Worm (Caenorhabditis elegans): ENCODE results near the gene C16A3.6.

The C16A3.6 gene

DNA sequence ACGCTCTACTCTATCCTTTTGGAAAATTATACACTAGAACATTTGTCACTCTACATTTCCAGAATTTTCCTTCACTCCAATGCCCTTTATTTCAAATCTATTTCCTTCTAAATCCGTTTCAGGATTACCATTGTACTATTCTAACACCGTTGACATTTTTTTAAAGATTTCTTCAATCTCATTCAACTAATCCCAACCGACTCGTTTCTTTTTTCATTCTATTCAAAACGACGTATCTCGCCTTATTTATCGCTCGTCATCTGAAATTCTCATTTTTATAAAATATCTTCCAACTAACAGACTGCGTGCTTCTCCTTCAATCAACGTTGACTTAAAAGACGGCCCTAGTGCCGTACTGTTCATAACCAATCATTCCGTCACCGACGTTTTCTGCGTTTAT lies 25.9 kb upstream of the C16A3.6 start, which contains the start of gene akap-1 (continued):
- TF ChIP-seq K09A11.1 (tag; optimal IDR thresholded peaks at IDR 0.05; ENCODE audit: insufficient read depth) (no peak), ceh-48 (tag; optimal IDR thresholded peaks at IDR 0.05) (no peak)

DNA sequence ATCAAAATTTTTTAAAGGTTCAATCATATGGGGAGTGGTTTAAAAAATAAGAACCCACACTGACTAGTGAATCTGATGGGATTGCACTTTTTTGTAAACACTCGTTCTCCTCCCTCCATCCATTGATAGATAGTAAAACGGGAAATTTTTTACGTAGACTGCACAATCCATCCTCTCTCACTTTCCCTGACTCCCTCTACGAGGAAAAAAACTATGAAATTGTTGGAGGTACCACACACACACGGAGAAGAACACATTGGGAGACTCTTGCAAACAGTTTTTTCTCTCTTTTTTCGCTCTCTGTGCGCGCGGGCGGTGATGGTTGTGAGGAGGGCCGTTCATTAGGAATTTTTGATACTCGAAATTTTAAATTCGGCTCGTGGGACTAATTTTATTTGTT lies 23.7 kb upstream of the C16A3.6 start:
- no peak for TF ChIP-seq elt-2 (tag; optimal IDR thresholded peaks at IDR 0.05)
- TF ChIP-seq fax-1 (tag; optimal IDR thresholded peaks at IDR 0.05), result no peak
- no peak for TF ChIP-seq ahr-1 (tag; optimal IDR thresholded peaks at IDR 0.05)
- TF ChIP-seq sox-2 (GFP tag; IDR thresholded peaks at IDR 0.05), result no peak
- TF ChIP-seq lim-6 (tag; optimal IDR thresholded peaks at IDR 0.05), result no peak
- TF ChIP-seq pqm-1 (tag; optimal IDR thresholded peaks at IDR 0.05), result no peak

DNA sequence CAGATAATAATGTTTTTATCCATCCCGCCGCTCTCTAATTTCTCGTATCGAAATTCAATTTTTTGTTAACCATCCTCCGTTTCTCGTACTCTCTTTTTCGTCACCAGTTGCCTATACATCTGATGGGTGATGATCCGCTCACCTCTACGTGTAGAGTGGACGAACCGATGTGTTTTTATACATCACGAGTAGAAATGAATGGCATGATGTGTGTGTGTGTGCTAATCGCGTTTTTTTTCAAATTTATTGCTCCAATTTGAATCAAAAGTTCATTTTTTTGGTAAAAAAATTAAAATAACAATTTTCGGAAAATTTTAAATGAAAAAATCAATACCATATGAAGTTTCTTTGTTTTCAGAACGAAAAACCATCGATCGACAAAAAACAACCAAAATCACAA lies 23.0 kb upstream of the C16A3.6 start:
- TF ChIP-seq F13H6.1 (tag; optimal IDR thresholded peaks at IDR 0.05) (no peak), fkh-6 (tag; optimal IDR thresholded peaks at IDR 0.05) (no peak), mec-3 (tag; optimal IDR thresholded peaks at IDR 0.05; ENCODE audit: borderline replicate concordance) (no peak), ceh-18 (tag; optimal IDR thresholded peaks at IDR 0.05) (no peak), K09A11.1 (tag; optimal IDR thresholded peaks at IDR 0.05; ENCODE audit: insufficient read depth) (no peak)

DNA sequence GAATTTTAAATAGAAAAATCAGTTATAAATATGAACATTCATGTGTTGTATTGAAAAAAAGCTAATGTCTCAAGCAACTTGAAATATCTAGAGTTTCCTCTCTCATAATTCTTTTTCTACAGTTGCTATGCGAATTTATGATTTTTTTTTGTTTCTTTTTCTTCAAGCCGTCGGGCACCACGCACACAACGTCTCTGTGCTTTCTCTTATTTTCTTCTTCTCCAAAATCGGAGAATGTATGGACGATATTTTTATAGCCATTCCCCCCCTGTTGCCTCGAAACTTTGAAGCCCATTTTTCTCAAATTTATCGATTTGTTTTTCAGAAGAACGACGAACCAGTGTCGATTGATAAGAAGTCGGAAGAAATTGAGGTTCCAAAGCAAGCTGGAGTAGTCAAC lies 22.2 kb upstream of the C16A3.6 start:
- TF ChIP-seq fkh-10 (GFP tag; optimal IDR thresholded peaks at IDR 0.05) (no peak), ama-1 (optimal IDR thresholded peaks at IDR 0.05) (no peak), ref-2 (tag; optimal IDR thresholded peaks at IDR 0.05) (no peak), ceh-45 (GFP tag; IDR thresholded peaks at IDR 0.05) (no peak), sdc-2 (tag; optimal IDR thresholded peaks at IDR 0.05) (no peak), odd-2 (tag; optimal IDR thresholded peaks at IDR 0.05) (no peak), ceh-2 (tag; optimal IDR thresholded peaks at IDR 0.05) (no peak), elt-4 (tag; optimal IDR thresholded peaks at IDR 0.05) (no peak), unc-86 (tag; optimal IDR thresholded peaks at IDR 0.05) (no peak), K09A11.1 (tag; optimal IDR thresholded peaks at IDR 0.05; ENCODE audit: insufficient read depth) (no peak), nhr-11 (tag; optimal IDR thresholded peaks at IDR 0.05) (no peak), pha-2 (tag; optimal IDR thresholded peaks at IDR 0.05) (no peak), ztf-16 (tag; optimal IDR thresholded peaks at IDR 0.05) (no peak)

DNA sequence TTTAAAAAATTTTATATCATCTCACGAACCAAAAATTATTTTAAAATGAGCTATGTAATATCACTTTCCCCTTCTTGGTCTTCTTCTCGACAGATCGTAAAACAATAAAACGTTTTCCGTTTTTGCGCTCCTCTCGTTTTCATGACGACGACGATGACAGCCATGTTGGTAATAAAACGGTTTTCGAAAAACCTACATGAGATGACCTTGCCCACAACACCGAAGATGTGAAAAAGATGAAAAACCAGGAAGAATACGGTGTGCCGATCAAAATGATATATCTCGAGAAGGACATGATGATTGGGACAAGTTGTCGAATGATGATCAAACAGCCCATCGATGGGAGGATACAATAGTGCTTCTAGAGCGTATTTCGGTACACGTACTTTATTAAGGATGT lies 20.3 kb upstream of the C16A3.6 start:
- TF ChIP-seq unc-3 (GFP tag; conservative IDR thresholded peaks at IDR 0.05) (no peak), unc-3 (tag; optimal IDR thresholded peaks at IDR 0.05) (no peak), unc-42 (tag; optimal IDR thresholded peaks at IDR 0.05) (no peak), nfya-1 (tag; optimal IDR thresholded peaks at IDR 0.05) (no peak), ttx-3 (tag; optimal IDR thresholded peaks at IDR 0.05) (no peak), unc-86 (tag; optimal IDR thresholded peaks at IDR 0.05) (no peak), elt-4 (tag; optimal IDR thresholded peaks at IDR 0.05) (no peak), C08G9.2 (tag; optimal IDR thresholded peaks at IDR 0.05) (no peak), C38D4.7 (GFP tag; optimal IDR thresholded peaks at IDR 0.05) (no peak), pat-9 (tag; optimal IDR thresholded peaks at IDR 0.05) (no peak), syd-9 (tag; optimal IDR thresholded peaks at IDR 0.05) (no peak), ceh-2 (tag; optimal IDR thresholded peaks at IDR 0.05) (no peak), hlh-30 (tag; optimal IDR thresholded peaks at IDR 0.05; ENCODE audit: insufficient read depth) (no peak), ceh-19 (GFP tag; optimal IDR thresholded peaks at IDR 0.05) (no peak), ama-1 (optimal IDR thresholded peaks at IDR 0.05) (no peak)
